Worm (Caenorhabditis elegans): ENCODE measurements around the gene csn-5.

Gene csn-5

DNA sequence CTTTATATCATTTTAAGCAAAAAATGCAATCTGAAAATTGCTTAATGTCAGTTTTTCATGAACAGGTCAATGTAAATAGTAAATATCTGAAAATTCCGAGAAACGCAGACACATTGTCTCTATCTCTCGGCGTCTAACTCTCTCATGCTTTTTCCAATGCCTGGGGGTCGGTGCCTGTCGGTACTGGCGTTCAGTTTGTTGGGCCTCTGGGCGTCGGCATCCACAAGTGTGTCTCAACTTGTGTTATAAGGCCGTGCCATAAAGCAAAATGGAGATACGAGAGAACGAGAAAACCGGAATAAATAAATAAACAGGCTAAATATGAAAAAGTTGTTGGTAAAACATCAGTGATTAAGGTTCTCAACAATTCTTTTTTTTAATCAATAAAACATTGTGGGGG is 17.9 kb downstream of the csn-5 start:
- TF ChIP-seq unc-39 (tag; optimal IDR thresholded peaks at IDR 0.05) (no peak), pha-4 (tag; optimal IDR thresholded peaks at IDR 0.05) (peak; percentile 14)

- TF ChIP-seq lsy-2 (tag; optimal IDR thresholded peaks at IDR 0.05), result no peak
- no peak for TF ChIP-seq cnd-1 (tag; optimal IDR thresholded peaks at IDR 0.05)
- no peak for TF ChIP-seq nhr-237 (tag; optimal IDR thresholded peaks at IDR 0.05)
- no peak for TF ChIP-seq unc-39 (tag; optimal IDR thresholded peaks at IDR 0.05)
- TF ChIP-seq blmp-1 (tag; optimal IDR thresholded peaks at IDR 0.05), result no peak
- TF ChIP-seq lin-13 (tag; optimal IDR thresholded peaks at IDR 0.05), result no peak
- TF ChIP-seq nhr-12 (tag; optimal IDR thresholded peaks at IDR 0.05), result no peak
- no peak for TF ChIP-seq unc-62 (GFP tag; optimal IDR thresholded peaks at IDR 0.05)
- TF ChIP-seq ceh-83 (GFP tag; optimal IDR thresholded peaks at IDR 0.05), result no peak
- no peak for TF ChIP-seq sptf-1 (tag; optimal IDR thresholded peaks at IDR 0.05)
- TF ChIP-seq pha-4 (tag; optimal IDR thresholded peaks at IDR 0.05), result no peak
- no peak for TF ChIP-seq ceh-43 (GFP tag; optimal IDR thresholded peaks at IDR 0.05)
- TF ChIP-seq elt-3 (tag; optimal IDR thresholded peaks at IDR 0.05), result no peak
- TF ChIP-seq ceh-39 (tag; optimal IDR thresholded peaks at IDR 0.05), result no peak
- no peak for TF ChIP-seq flh-1 (GFP tag; optimal IDR thresholded peaks at IDR 0.05)
- no peak for TF ChIP-seq lin-32 (GFP tag; optimal IDR thresholded peaks at IDR 0.05)
- no peak for TF ChIP-seq bed-3 (GFP tag; optimal IDR thresholded peaks at IDR 0.05)
- TF ChIP-seq ces-1 (GFP tag; optimal IDR thresholded peaks at IDR 0.05), result no peak
- TF ChIP-seq mls-2 (tag; optimal IDR thresholded peaks at IDR 0.05), result no peak
Observed at ce11 chrIV:5669459-5669858, 20.1 kb downstream of the csn-5 start, which contains the start of gene T19E7.6. Gene T19E7.6 (minus strand): TSS chrIV:5669503.

ce11 chrIV:5671325-5671724 is 22.0 kb downstream of the csn-5 start:
- no peak for TF ChIP-seq ceh-43 (GFP tag; optimal IDR thresholded peaks at IDR 0.05)

ce11 chrIV:5674435-5674834 is 25.1 kb downstream of the csn-5 start, which contains the start of gene srd-5:
Gene srd-5 (minus strand): TSS chrIV:5674535.
- TF ChIP-seq elt-3 (tag; optimal IDR thresholded peaks at IDR 0.05), result no peak
- no peak for TF ChIP-seq ces-1 (GFP tag; optimal IDR thresholded peaks at IDR 0.05)
- TF ChIP-seq ceh-39 (tag; optimal IDR thresholded peaks at IDR 0.05), result no peak
- TF ChIP-seq nhr-28 (tag; optimal IDR thresholded peaks at IDR 0.05), result no peak
- TF ChIP-seq ceh-83 (GFP tag; optimal IDR thresholded peaks at IDR 0.05), result no peak
- no peak for TF ChIP-seq nhr-237 (tag; optimal IDR thresholded peaks at IDR 0.05)
- no peak for TF ChIP-seq tbx-8 (GFP tag; optimal IDR thresholded peaks at IDR 0.05)
- no peak for TF ChIP-seq nhr-2 (tag; optimal IDR thresholded peaks at IDR 0.05)
- no peak for TF ChIP-seq mep-1 (tag; optimal IDR thresholded peaks at IDR 0.05)

ce11 chrIV:5678044-5678443 is 28.7 kb downstream of the csn-5 start, which contains the start of gene C55C3.4:
Gene C55C3.4 (minus strand): TSS chrIV:5678144.
- TF ChIP-seq ham-2 (GFP tag; optimal IDR thresholded peaks at IDR 0.05), result no peak
- TF ChIP-seq unc-39 (tag; optimal IDR thresholded peaks at IDR 0.05), result no peak
- no peak for TF ChIP-seq zip-8 (tag; optimal IDR thresholded peaks at IDR 0.05)
- TF ChIP-seq nhr-28 (tag; optimal IDR thresholded peaks at IDR 0.05), result no peak
- no peak for TF ChIP-seq bed-3 (GFP tag; optimal IDR thresholded peaks at IDR 0.05)
- TF ChIP-seq M03D4.4 (tag; optimal IDR thresholded peaks at IDR 0.05), result no peak
- TF ChIP-seq unc-62 (GFP tag; optimal IDR thresholded peaks at IDR 0.05), result no peak
- no peak for TF ChIP-seq nhr-237 (tag; optimal IDR thresholded peaks at IDR 0.05)
- TF ChIP-seq ces-1 (GFP tag; optimal IDR thresholded peaks at IDR 0.05), result no peak
- no peak for TF ChIP-seq lin-13 (tag; optimal IDR thresholded peaks at IDR 0.05)
- no peak for TF ChIP-seq snpc-4 (tag; optimal IDR thresholded peaks at IDR 0.05)
- no peak for TF ChIP-seq mep-1 (tag; optimal IDR thresholded peaks at IDR 0.05)

DNA sequence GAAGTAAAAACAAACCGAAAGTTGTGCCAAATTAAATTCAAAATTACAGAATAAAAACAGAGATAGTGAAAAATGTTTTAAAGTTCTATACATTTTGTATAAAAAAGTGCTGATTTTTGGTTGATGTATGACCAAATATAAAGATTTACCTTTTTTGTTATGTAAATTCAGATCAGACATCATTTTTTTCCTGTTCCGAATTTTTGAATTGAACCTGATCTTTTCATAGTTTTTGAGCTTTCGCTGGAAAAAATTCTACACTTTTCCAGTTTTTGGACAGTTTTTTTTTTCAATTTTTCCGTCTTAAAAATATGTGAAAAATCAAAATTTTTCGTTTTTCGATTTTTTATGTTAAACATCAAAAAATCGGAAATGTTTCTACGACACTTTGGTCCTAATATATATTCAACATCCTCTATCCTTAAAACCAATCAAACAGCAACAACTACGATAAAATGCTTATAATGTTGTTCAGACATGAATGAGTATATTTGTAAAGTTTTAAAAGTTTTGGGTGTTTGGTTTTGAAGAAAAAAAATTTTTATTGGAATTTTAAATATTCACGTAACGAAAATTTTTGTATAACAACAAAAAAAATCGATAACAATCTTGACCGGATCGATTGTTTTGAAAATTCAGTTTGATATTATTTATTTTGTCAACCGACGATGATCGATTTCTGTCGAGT is 33.4 kb downstream of the csn-5 start, which contains the start of the genes C55C3.7 and C55C3.6:
Gene C55C3.7 (minus strand): TSS at position 101 of the 688 bp plus-strand sequence.
Gene C55C3.6 (plus strand): TSS at position 638 of the 688 bp plus-strand sequence.
- TF ChIP-seq M03D4.4 (tag; optimal IDR thresholded peaks at IDR 0.05), result no peak

- TF ChIP-seq mab-5 (tag; optimal IDR thresholded peaks at IDR 0.05) (no peak), nhr-28 (tag; optimal IDR thresholded peaks at IDR 0.05) (no peak), lsy-2 (tag; optimal IDR thresholded peaks at IDR 0.05) (no peak), cnd-1 (tag; optimal IDR thresholded peaks at IDR 0.05) (no peak), ham-2 (GFP tag; optimal IDR thresholded peaks at IDR 0.05) (no peak), mls-2 (tag; optimal IDR thresholded peaks at IDR 0.05) (no peak), ztf-11 (tag; optimal IDR thresholded peaks at IDR 0.05) (no peak), ceh-39 (tag; optimal IDR thresholded peaks at IDR 0.05) (no peak), blmp-1 (tag; optimal IDR thresholded peaks at IDR 0.05) (no peak), sem-2 (GFP tag; optimal IDR thresholded peaks at IDR 0.05) (no peak), bed-3 (GFP tag; optimal IDR thresholded peaks at IDR 0.05) (no peak), lin-13 (tag; optimal IDR thresholded peaks at IDR 0.05) (no peak), sptf-1 (tag; optimal IDR thresholded peaks at IDR 0.05) (no peak), nhr-237 (tag; optimal IDR thresholded peaks at IDR 0.05) (no peak), unc-62 (GFP tag; optimal IDR thresholded peaks at IDR 0.05) (no peak), mep-1 (tag; optimal IDR thresholded peaks at IDR 0.05) (no peak), ceh-83 (GFP tag; optimal IDR thresholded peaks at IDR 0.05) (no peak), ceh-43 (GFP tag; optimal IDR thresholded peaks at IDR 0.05) (no peak), drap-1 (GFP tag; optimal IDR thresholded peaks at IDR 0.05) (no peak)
Observed at ce11 chrIV:5685014-5685413, 35.7 kb downstream of the csn-5 start, which contains the start of gene C55C3.3. Gene C55C3.3 (plus strand): TSS chrIV:5685287.
